Worm (Caenorhabditis elegans) whole organism, L1 larva: Measurements from ENCODE around the gene fbxa-135.
"Not testable (repeated sequence)": the region's sequence is repeated elsewhere in the genome, so short reads cannot be mapped to it uniquely, and the experiment has no call there.

Experiments used
- C04F5.9 ChIP-seq: sonication (generic microtip); optimal IDR thresholded peaks from 2 replicates; lab custom pipeline; 2016; ENCODE audit warnings: missing genetic modification characterization, missing compliant biosample characterization
- aha-1 ChIP-seq: fragments of 150-350 bp; optimal IDR thresholded peaks from 2 replicates; lab custom pipeline; 2014; ENCODE audit warnings: missing biosample characterization, missing genetic modification characterization
- blmp-1 ChIP-seq: fragments of 150-350 bp; optimal IDR thresholded peaks from 2 replicates; lab custom pipeline; 2014; ENCODE audit warnings: missing biosample characterization, missing genetic modification characterization
- ceh-63 ChIP-seq: fragments of 200-800 bp; sonication (Bioruptor generic); optimal IDR thresholded peaks from 2 replicates; lab custom pipeline; 2018; ENCODE audit warnings: mild to moderate bottlenecking, missing genetic modification characterization, missing compliant biosample characterization
- ceh-82 ChIP-seq, 3 experiments: fragments of 150-350 bp in 1 of 3; sonication (generic microtip) in 2 of 3; optimal IDR thresholded peaks; 2 replicates each; lab custom pipeline; 2014 to 2017; ENCODE audit warnings: missing biosample characterization in 3 of 3, missing genetic modification characterization in 3 of 3
- ces-1 ChIP-seq: fragments of 150-350 bp; optimal IDR thresholded peaks from 2 replicates; lab custom pipeline; 2014; ENCODE audit warnings: missing biosample characterization, missing genetic modification reagents, missing genetic modification characterization
- efl-1 ChIP-seq, 4 experiments: fragments of 150-350 bp; optimal IDR thresholded peaks in 3 of 4; peaks in 1 of 4; 1 replicate in 1 of 4; 2 replicates in 3 of 4; lab custom pipeline; 2014; ENCODE audit warnings: missing biosample characterization in 2 of 4, missing genetic modification characterization in 2 of 4, missing genetic modification reagents in 2 of 4
- efl-3 ChIP-seq: fragments of 200-800 bp; sonication (Bioruptor generic); optimal IDR thresholded peaks from 2 replicates; lab custom pipeline; 2018; ENCODE audit warnings: mild to moderate bottlenecking, missing genetic modification characterization, missing compliant biosample characterization
- egl-13 ChIP-seq: sonication (generic microtip); optimal IDR thresholded peaks from 2 replicates; lab custom pipeline; 2016; ENCODE audit warnings: missing genotype, missing genetic modification reagents, missing genetic modification characterization, missing compliant biosample characterization
- elt-2 ChIP-seq: sonication (generic microtip); optimal IDR thresholded peaks from 2 replicates; lab custom pipeline; 2016; ENCODE audit warnings: missing genetic modification characterization, mild to moderate bottlenecking, inconsistent platforms, missing compliant biosample characterization, missing genetic modification reagents
- elt-3 ChIP-seq, 6 experiments: fragments of 150-350 bp in 1 of 6; sonication (generic microtip); optimal IDR thresholded peaks; 2 replicates each; lab custom pipeline; 2017 to 2018; ENCODE audit warnings: missing biosample characterization in 6 of 6, missing genetic modification characterization in 6 of 6, inconsistent platforms in 1 of 6
- fkh-4 ChIP-seq: sonication (generic microtip); optimal IDR thresholded peaks from 2 replicates; lab custom pipeline; 2016; ENCODE audit warnings: missing compliant biosample characterization, missing genetic modification characterization, borderline replicate concordance
- lin-14 ChIP-seq: fragments of 200-800 bp; sonication (Bioruptor generic); optimal IDR thresholded peaks from 2 replicates; lab custom pipeline; 2018; ENCODE audit warnings: mild to moderate bottlenecking, missing genetic modification characterization, moderate library complexity, missing compliant biosample characterization
- lin-35 ChIP-seq, 2 experiments: fragments of 150-350 bp; optimal IDR thresholded peaks; 2 replicates each; lab custom pipeline; 2014; ENCODE audit warnings: missing biosample characterization in 2 of 2, missing genetic modification characterization in 2 of 2, missing genetic modification reagents in 2 of 2
- lir-3 ChIP-seq: sonication (generic microtip); optimal IDR thresholded peaks from 2 replicates; lab custom pipeline; 2016; ENCODE audit warnings: mild to moderate bottlenecking, missing genetic modification characterization, moderate library complexity, missing compliant biosample characterization; ENCODE audit not compliant: poor library complexity
- lsy-2 ChIP-seq, 2 experiments: fragments of 150-350 bp; optimal IDR thresholded peaks; 2 replicates each; lab custom pipeline; 2014; ENCODE audit warnings: missing biosample characterization in 2 of 2, missing genetic modification characterization in 2 of 2
- mdl-1 ChIP-seq, 2 experiments: fragments of 150-350 bp; optimal IDR thresholded peaks; 2 replicates each; lab custom pipeline; 2014 to 2017; ENCODE audit warnings: missing biosample characterization in 2 of 2, missing genetic modification characterization in 2 of 2, inconsistent platforms in 1 of 2
- mef-2 ChIP-seq: fragments of 150-350 bp; optimal IDR thresholded peaks from 2 replicates; lab custom pipeline; 2014; ENCODE audit warnings: missing biosample characterization, missing genetic modification characterization
- nhr-11 ChIP-seq: fragments of 150-350 bp; optimal IDR thresholded peaks from 2 replicates; lab custom pipeline; 2014; ENCODE audit warnings: missing biosample characterization, missing genetic modification characterization
- nhr-12 ChIP-seq: sonication (generic microtip); optimal IDR thresholded peaks from 2 replicates; lab custom pipeline; 2017; ENCODE audit warnings: missing biosample characterization, missing genetic modification characterization
- nhr-19 ChIP-seq: fragments of 200-800 bp; sonication (Bioruptor generic); conservative IDR thresholded peaks from 2 replicates; pipeline ENCODE4 v1.3.6; 2022; ENCODE audit warnings: missing genetic modification characterization, missing compliant biosample characterization
- nhr-20 ChIP-seq: sonication (generic microtip); optimal IDR thresholded peaks from 2 replicates; lab custom pipeline; 2016; ENCODE audit warnings: mild to moderate bottlenecking, missing genetic modification characterization, missing compliant biosample characterization
- nhr-237 ChIP-seq: fragments of 150-350 bp; optimal IDR thresholded peaks from 2 replicates; lab custom pipeline; 2014; ENCODE audit warnings: missing biosample characterization, missing genetic modification characterization
- nhr-47 ChIP-seq: sonication (generic microtip); optimal IDR thresholded peaks from 2 replicates; lab custom pipeline; 2016; ENCODE audit warnings: mild to moderate bottlenecking, missing genetic modification characterization, moderate library complexity, missing compliant biosample characterization
- nhr-71 ChIP-seq: sonication (generic microtip); optimal IDR thresholded peaks from 2 replicates; lab custom pipeline; 2016; ENCODE audit warnings: mild to moderate bottlenecking, missing genetic modification characterization, moderate library complexity, missing compliant biosample characterization
- pag-3 ChIP-seq: sonication (generic microtip); optimal IDR thresholded peaks from 2 replicates; lab custom pipeline; 2017; ENCODE audit warnings: missing genetic modification characterization, mild to moderate bottlenecking, missing compliant biosample characterization, antibody characterized with exemption, borderline replicate concordance; ENCODE audit not compliant: insufficient read depth
- pax-3 ChIP-seq: fragments of 200-800 bp; sonication (Bioruptor generic); optimal IDR thresholded peaks from 2 replicates; lab custom pipeline; 2018; ENCODE audit warnings: mild to moderate bottlenecking, missing genetic modification characterization, moderate library complexity, missing compliant biosample characterization
- pqm-1 ChIP-seq: sonication (generic microtip); optimal IDR thresholded peaks from 3 replicates; lab custom pipeline; 2017; ENCODE audit warnings: missing biosample characterization, missing genetic modification characterization
- rnt-1 ChIP-seq: sonication (generic microtip); optimal IDR thresholded peaks from 2 replicates; lab custom pipeline; 2016; ENCODE audit warnings: mild to moderate bottlenecking, missing genetic modification characterization, moderate library complexity, missing compliant biosample characterization
- skn-1 ChIP-seq: fragments of 150-350 bp; optimal IDR thresholded peaks from 2 replicates; lab custom pipeline; 2014; ENCODE audit warnings: missing biosample characterization, missing genetic modification characterization
- snpc-4 ChIP-seq: fragments of 150-350 bp; optimal IDR thresholded peaks from 2 replicates; lab custom pipeline; 2014; ENCODE audit warnings: missing biosample characterization, missing genetic modification characterization
- sptf-1 ChIP-seq: fragments of 150-350 bp; optimal IDR thresholded peaks from 2 replicates; lab custom pipeline; 2014; ENCODE audit warnings: missing biosample characterization, missing genetic modification characterization
- sup-37 ChIP-seq: fragments of 200-800 bp; sonication (Bioruptor generic); optimal IDR thresholded peaks from 2 replicates; lab custom pipeline; 2018; ENCODE audit warnings: mild to moderate bottlenecking, missing genetic modification characterization, missing compliant biosample characterization
- swsn-7 ChIP-seq: sonication (generic microtip); optimal IDR thresholded peaks from 2 replicates; lab custom pipeline; 2016; ENCODE audit warnings: missing genetic modification characterization, missing compliant biosample characterization
- tbx-2 ChIP-seq: sonication (generic microtip); optimal IDR thresholded peaks from 2 replicates; lab custom pipeline; 2016; ENCODE audit warnings: missing genetic modification characterization, missing compliant biosample characterization
- unc-130 ChIP-seq: fragments of 150-350 bp; optimal IDR thresholded peaks from 2 replicates; lab custom pipeline; 2017; ENCODE audit warnings: missing biosample characterization, missing genetic modification characterization, inconsistent platforms
- unc-62 ChIP-seq: fragments of 150-350 bp; optimal IDR thresholded peaks from 2 replicates; lab custom pipeline; 2014; ENCODE audit warnings: missing biosample characterization, missing genetic modification reagents, missing genetic modification characterization
- unc-86 ChIP-seq: sonication (generic microtip); optimal IDR thresholded peaks from 2 replicates; lab custom pipeline; 2016; ENCODE audit warnings: missing genetic modification characterization, missing compliant biosample characterization
- zag-1 ChIP-seq: fragments of 150-350 bp; optimal IDR thresholded peaks from 2 replicates; lab custom pipeline; 2014; ENCODE audit warnings: missing biosample characterization, missing genetic modification characterization

fbxa-135 gene

ce11 chrV:15401856-15402314, at the start of gene fbxa-135:
Gene fbxa-135 (plus strand): TSS chrV:15402264.
- TF ChIP-seq blmp-1 (no peak), unc-86 (tag; lab: Kevin White, UChicago) (no peak), unc-62 (GFP tag; lab: Kevin White, UChicago) (no peak), elt-2 (tag; lab: Kevin White, UChicago) (peak; percentile 3), unc-130 (tag; lab: Kevin White, UChicago) (no peak)

- TF ChIP-seq pax-3, result no peak
- no peak for TF ChIP-seq nhr-12 (tag; lab: Kevin White, UChicago)
- no peak for TF ChIP-seq skn-1 (tag; lab: Kevin White, UChicago)
- TF ChIP-seq unc-86 (tag; lab: Kevin White, UChicago), result no peak
- TF ChIP-seq sptf-1 (tag; lab: Kevin White, UChicago), result no peak
- no peak for TF ChIP-seq ceh-63 (GFP tag; lab: Kevin White, UChicago)
- TF ChIP-seq rnt-1 (tag; lab: Kevin White, UChicago), result no peak
- no peak for TF ChIP-seq unc-62 (GFP tag; lab: Kevin White, UChicago)
- TF ChIP-seq aha-1, result no peak
- TF ChIP-seq lin-35 (GFP tag; optimal IDR thresholded peaks at IDR 0.05; lab: Kevin White, UChicago), result no peak
- no peak for TF ChIP-seq nhr-47 (tag; lab: Kevin White, UChicago)
- TF ChIP-seq fkh-4 (tag; lab: Kevin White, UChicago), result no peak
- TF ChIP-seq nhr-237 (tag; lab: Kevin White, UChicago), result no peak
- TF ChIP-seq C04F5.9 (tag; lab: Kevin White, UChicago), result no peak
- TF ChIP-seq swsn-7, result no peak
- TF ChIP-seq zag-1 (tag; lab: Kevin White, UChicago), result no peak
- TF ChIP-seq lin-14 (GFP tag; lab: Kevin White, UChicago), result no peak
- TF ChIP-seq pag-3 (tag; lab: Kevin White, UChicago), result no peak
- TF ChIP-seq ceh-82 (tag; optimal IDR thresholded peaks at IDR 0.05; lab: Kevin White, UChicago), result no peak
- no peak for TF ChIP-seq elt-3 (tag; optimal IDR thresholded peaks at IDR 0.05; lab: Kevin White, UChicago)
Measured at ce11 chrV:15352376-15352775, 49.7 kb upstream of the fbxa-135 start, which contains the start of gene srx-58. Gene srx-58 (plus strand): TSS chrV:15352676.

- TF ChIP-seq pax-3 (peak; percentile 67), pqm-1 (tag; lab: Kevin White, UChicago) (peak; percentile 55), lin-35 (GFP tag; optimal IDR thresholded peaks at IDR 0.05; lab: Kevin White, UChicago) (peak in 1 of 2 experiments; percentile 42), tbx-2 (tag; lab: Kevin White, UChicago) (no peak), mdl-1 (tag; optimal IDR thresholded peaks at IDR 0.05; lab: Kevin White, UChicago) (no peak), efl-1 (optimal IDR thresholded peaks at IDR 0.05; lab: Kevin White, UChicago) (no peak), efl-1 (GFP tag; optimal IDR thresholded peaks at IDR 0.05 in 1 of 2; lab: Kevin White, UChicago) (peak in 1 of 2 experiments; percentile 44), elt-2 (tag; lab: Kevin White, UChicago) (peak; percentile 98), sptf-1 (tag; lab: Kevin White, UChicago) (no peak), nhr-20 (tag; lab: Kevin White, UChicago) (peak; percentile 63)
Measured at ce11 chrV:15354648-15355047, 47.4 kb upstream of the fbxa-135 start, which contains the start of gene C29F3.7. Gene C29F3.7 (plus strand): TSS chrV:15354901.

- not testable (repeated sequence) for TF ChIP-seq egl-13 (tag; lab: Kevin White, UChicago); nhr-11 (tag; lab: Kevin White, UChicago); efl-1 (optimal IDR thresholded peaks at IDR 0.05; lab: Kevin White, UChicago); efl-1 (GFP tag; optimal IDR thresholded peaks at IDR 0.05 in 1 of 2; lab: Kevin White, UChicago)
Measured at ce11 chrV:15361412-15361811, 40.7 kb upstream of the fbxa-135 start, which contains the start of gene ech-1.1. Gene ech-1.1 (minus strand): TSS chrV:15361512.

- TF ChIP-seq lsy-2 (tag; optimal IDR thresholded peaks at IDR 0.05; lab: Kevin White, UChicago) (no peak), unc-62 (GFP tag; lab: Kevin White, UChicago) (no peak), ces-1 (no peak), swsn-7 (no peak), nhr-71 (tag; lab: Kevin White, UChicago) (no peak), snpc-4 (no peak), lir-3 (no peak), sup-37 (no peak), mef-2 (tag; lab: Kevin White, UChicago) (no peak), nhr-19 (no peak), elt-3 (tag; optimal IDR thresholded peaks at IDR 0.05; lab: Kevin White, UChicago) (no peak), mdl-1 (tag; optimal IDR thresholded peaks at IDR 0.05; lab: Kevin White, UChicago) (no peak), efl-3 (no peak)
Measured at ce11 chrV:15367770-15368169, 34.3 kb upstream of the fbxa-135 start.
